Fruit fly (Drosophila melanogaster): ENCODE measurements around the gene knrl.

DNA sequence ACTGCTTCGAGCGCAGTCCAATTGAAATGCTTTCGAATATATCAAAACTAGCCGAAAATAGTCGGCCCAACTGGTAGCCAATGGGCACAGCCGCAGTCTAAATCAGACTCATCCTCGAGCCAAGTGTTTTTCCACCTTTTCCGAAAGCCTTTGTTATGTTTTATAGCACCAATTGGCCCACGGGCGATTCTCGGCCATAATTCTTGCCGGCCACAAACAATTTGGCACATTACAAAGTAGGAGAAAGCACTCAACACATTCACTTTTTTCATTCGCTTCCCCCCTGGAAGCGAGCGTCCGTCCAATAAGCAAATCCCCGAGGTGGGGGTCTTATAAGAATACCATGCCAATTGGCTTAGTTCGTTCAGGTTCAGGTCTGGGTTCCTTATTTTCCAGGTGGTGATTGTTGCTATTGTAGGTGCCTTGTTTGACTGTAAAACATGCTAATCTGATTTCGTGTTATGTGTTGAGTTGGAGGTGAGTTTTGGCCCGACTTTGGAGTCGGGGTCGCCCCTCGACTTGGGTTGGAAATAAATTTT lies 16.7 kb downstream of the knrl start:
- TF ChIP-seq p53 (GFP tag; optimal IDR thresholded peaks at IDR 0.05) (no peak), btn (GFP tag; optimal IDR thresholded peaks at IDR 0.05) (no peak), ci (GFP tag; IDR thresholded peaks at IDR 0.05) (no peak), chif (GFP tag; optimal IDR thresholded peaks at IDR 0.05) (no peak), Fer2 (tag; optimal IDR thresholded peaks at IDR 0.05) (no peak), bsh (GFP tag; optimal IDR thresholded peaks at IDR 0.05) (no peak), fd102C (GFP tag; optimal IDR thresholded peaks at IDR 0.05) (no peak), tin (GFP tag; optimal IDR thresholded peaks at IDR 0.05) (no peak), HHEX (GFP tag; optimal IDR thresholded peaks at IDR 0.05) (no peak), nerfin-1 (tag; optimal IDR thresholded peaks at IDR 0.05) (no peak), Oaz (GFP tag; IDR thresholded peaks at IDR 0.05) (no peak), Blimp-1 (GFP tag; optimal IDR thresholded peaks at IDR 0.05) (no peak), abd-A (tag; optimal IDR thresholded peaks at IDR 0.05) (no peak)

Data from whole organism, embryonic.